Worm (Caenorhabditis elegans) whole organism, L4/young adult: ENCODE measurements around the gene C56G3.2.

Experiments used
- dao-5 ChIP-seq: sonication (generic microtip); optimal IDR thresholded peaks from 2 replicates; lab custom pipeline; 2016; ENCODE audit warnings: missing genotype, missing genetic modification characterization, moderate library complexity, missing compliant biosample characterization
- him-1 ChIP-seq: sonication (generic microtip); optimal IDR thresholded peaks from 2 replicates; lab custom pipeline; 2016; ENCODE audit warnings: missing genotype, missing genetic modification reagents, missing genetic modification characterization, missing compliant biosample characterization

- TF ChIP-seq him-1 (tag; lab: Kevin White, UChicago) (no peak), dao-5 (no peak)
These were observed 43.7 kb downstream of the C56G3.2 start for ce11 chrX:7409030-7409429.
